Fruit fly (Drosophila melanogaster) whole organism, embryonic: ENCODE data around the gene CG15773.

Source experiments
- Aef1 ChIP-seq: fragments of 200-800 bp; sonication (Bioruptor generic); IDR thresholded peaks from 3 replicates; pipeline ENCODE4 v1.3.6; 2022; ENCODE audit warnings: missing biosample characterization, missing genetic modification characterization
- Atf3 ChIP-seq: fragments of 200-800 bp; sonication (Bioruptor generic); optimal IDR thresholded peaks from 3 replicates; lab custom pipeline; 2016; ENCODE audit warnings: missing biosample characterization, missing genetic modification characterization
- Bdp1 ChIP-seq: fragments of 200-800 bp; sonication (Bioruptor generic); optimal IDR thresholded peaks from 3 replicates; lab custom pipeline; 2016; ENCODE audit warnings: missing biosample characterization, missing genetic modification characterization
- CG11504 ChIP-seq: fragments of 200-800 bp; sonication (Bioruptor generic); optimal IDR thresholded peaks from 3 replicates; lab custom pipeline; 2019; ENCODE audit warnings: missing biosample characterization, mild to moderate bottlenecking, missing genetic modification characterization, moderate library complexity
- CG12769 ChIP-seq: fragments of 200-800 bp; sonication (Bioruptor generic); optimal IDR thresholded peaks from 2 replicates; lab custom pipeline; 2019; ENCODE audit warnings: missing biosample characterization, mild to moderate bottlenecking, missing genetic modification characterization, moderate library complexity
- CG13287 ChIP-seq: fragments of 200-800 bp; sonication (Bioruptor generic); IDR thresholded peaks from 2 replicates; pipeline ENCODE4 v1.3.6; 2022; ENCODE audit warnings: missing biosample characterization, missing genetic modification characterization; ENCODE audit not compliant: partially characterized antibody
- CG14667 ChIP-seq: fragments of 200-800 bp; sonication (Bioruptor generic); IDR thresholded peaks from 2 replicates; pipeline ENCODE4 v1.3.6; 2022; ENCODE audit warnings: missing biosample characterization, missing genetic modification characterization
- CG15269 ChIP-seq: fragments of 200-800 bp; sonication (Bioruptor generic); optimal IDR thresholded peaks from 2 replicates; lab custom pipeline; 2018; ENCODE audit warnings: missing biosample characterization, mild to moderate bottlenecking, missing genetic modification characterization, moderate library complexity
- CG1647 ChIP-seq: fragments of 200-800 bp; sonication (Bioruptor generic); optimal IDR thresholded peaks from 3 replicates; lab custom pipeline; 2016; ENCODE audit warnings: missing biosample characterization, missing genetic modification characterization
- CG17612 ChIP-seq: fragments of 200-800 bp; sonication (Bioruptor generic); IDR thresholded peaks from 2 replicates; pipeline ENCODE4 v1.3.6; 2022; ENCODE audit warnings: missing biosample characterization, missing genetic modification characterization
- CG3065 ChIP-seq: fragments of 200-800 bp; sonication (Bioruptor generic); optimal IDR thresholded peaks from 2 replicates; lab custom pipeline; 2016; ENCODE audit warnings: missing biosample characterization, missing genetic modification characterization
- CG32767 ChIP-seq: fragments of 200-800 bp; sonication (Bioruptor generic); IDR thresholded peaks from 2 replicates; pipeline ENCODE4 v1.3.6; 2022; ENCODE audit warnings: missing biosample characterization, missing genetic modification characterization
- CG32772 ChIP-seq: fragments of 200-800 bp; sonication (Bioruptor generic); IDR thresholded peaks from 2 replicates; pipeline ENCODE4 v1.3.6; 2022; ENCODE audit warnings: missing biosample characterization, missing genetic modification characterization
- CG4404 ChIP-seq: fragments of 200-800 bp; sonication (Bioruptor generic); IDR thresholded peaks from 2 replicates; pipeline ENCODE4 v1.3.6; 2022; ENCODE audit warnings: missing biosample characterization, missing genetic modification characterization
- CG4707 ChIP-seq: fragments of 200-800 bp; sonication (Bioruptor generic); optimal IDR thresholded peaks from 2 replicates; lab custom pipeline; 2018; ENCODE audit warnings: missing biosample characterization, mild to moderate bottlenecking, missing genetic modification characterization, moderate library complexity
- CG6254 ChIP-seq: fragments of 200-800 bp; sonication (Bioruptor generic); optimal IDR thresholded peaks from 3 replicates; lab custom pipeline; 2017; ENCODE audit warnings: mild to moderate bottlenecking, missing biosample characterization, missing genetic modification reagents, missing genetic modification characterization
- CG7839 ChIP-seq: fragments of 200-800 bp; sonication (Bioruptor generic); optimal IDR thresholded peaks from 3 replicates; lab custom pipeline; 2018; ENCODE audit warnings: missing biosample characterization, mild to moderate bottlenecking, missing genetic modification characterization, moderate library complexity
- CG9932 ChIP-seq: fragments of 200-800 bp; sonication (Bioruptor generic); IDR thresholded peaks from 2 replicates; pipeline ENCODE4 v1.3.6; 2022; ENCODE audit warnings: missing biosample characterization, missing genetic modification characterization
- CHES-1-like ChIP-seq: fragments of 200-800 bp; sonication (Bioruptor generic); optimal IDR thresholded peaks from 2 replicates; lab custom pipeline; 2016; ENCODE audit warnings: missing biosample characterization, missing genetic modification characterization
- CTCF ChIP-seq: fragments of 200-800 bp; sonication (Bioruptor generic); optimal IDR thresholded peaks from 2 replicates; lab custom pipeline; 2017; ENCODE audit warnings: missing biosample characterization, mild to moderate bottlenecking, missing genetic modification characterization, moderate library complexity
- D ChIP-seq, 2 experiments: fragments of 200-800 bp in 1 of 2; fragments of >200 bp in 1 of 2; sonication (Bioruptor generic) in 1 of 2; optimal IDR thresholded peaks; 2 replicates in 1 of 2; 3 replicates in 1 of 2; lab custom pipeline; 2017; ENCODE audit warnings: mild to moderate bottlenecking in 1 of 2, missing biosample characterization in 1 of 2, missing genetic modification characterization in 1 of 2, missing genetic modification reagents in 1 of 2
- Eip74EF ChIP-seq, 2 experiments: fragments of 200-800 bp in 1 of 2; fragments of >200 bp in 1 of 2; sonication (Bioruptor generic) in 1 of 2; optimal IDR thresholded peaks; 2 replicates each; lab custom pipeline; 2017 to 2019; ENCODE audit warnings: missing biosample characterization in 2 of 2, missing genetic modification characterization in 2 of 2, mild to moderate bottlenecking in 1 of 2, moderate library complexity in 1 of 2
- Hmr ChIP-seq: fragments of 200-800 bp; sonication (Bioruptor generic); optimal IDR thresholded peaks from 3 replicates; lab custom pipeline; 2017; ENCODE audit warnings: mild to moderate bottlenecking, missing biosample characterization, missing genetic modification reagents, missing genetic modification characterization
- Hr51 ChIP-seq, 2 experiments: fragments of 200-800 bp; sonication (Bioruptor generic); optimal IDR thresholded peaks; 2 replicates in 1 of 2; 3 replicates in 1 of 2; lab custom pipeline; 2016 to 2018; ENCODE audit warnings: missing biosample characterization in 2 of 2, missing genetic modification characterization in 2 of 2, mild to moderate bottlenecking in 1 of 2, moderate library complexity in 1 of 2
- Meics ChIP-seq: fragments of 200-800 bp; sonication (Bioruptor generic); optimal IDR thresholded peaks from 2 replicates; lab custom pipeline; 2017; ENCODE audit warnings: missing biosample characterization, mild to moderate bottlenecking, missing genetic modification characterization
- Oaz ChIP-seq: fragments of 200-800 bp; sonication (Bioruptor generic); IDR thresholded peaks from 2 replicates; pipeline ENCODE4 v1.3.6; 2022; ENCODE audit warnings: missing biosample characterization, missing genetic modification characterization
- Stat92E ChIP-seq, 3 experiments: fragments of >200 bp in 2 of 3; fragments of 200-800 bp in 1 of 3; sonication (Bioruptor generic) in 1 of 3; optimal IDR thresholded peaks; 2 replicates each; lab custom pipeline; 2017 to 2019; ENCODE audit warnings: missing biosample characterization in 3 of 3, missing genetic modification characterization in 3 of 3, mild to moderate bottlenecking in 1 of 3, moderate library complexity in 1 of 3
- chinmo ChIP-seq: fragments of 200-800 bp; sonication (Bioruptor generic); IDR thresholded peaks from 4 replicates; pipeline ENCODE4 v1.3.6; 2022; ENCODE audit warnings: missing biosample characterization, missing genetic modification characterization; ENCODE audit not compliant: partially characterized antibody
- crol ChIP-seq: fragments of 200-800 bp; sonication (Bioruptor generic); IDR thresholded peaks from 2 replicates; pipeline ENCODE4 v1.3.6; 2022; ENCODE audit warnings: missing biosample characterization, missing genetic modification characterization
- dysf ChIP-seq: fragments of 200-800 bp; sonication (Bioruptor generic); IDR thresholded peaks from 3 replicates; pipeline ENCODE4 v1.3.6; 2022; ENCODE audit warnings: missing biosample characterization, missing genetic modification characterization
- gem ChIP-seq: fragments of 200-800 bp; sonication (Bioruptor generic); optimal IDR thresholded peaks from 2 replicates; lab custom pipeline; 2019; ENCODE audit warnings: missing biosample characterization, mild to moderate bottlenecking, missing genetic modification characterization, moderate library complexity
- hkb ChIP-seq, 2 experiments: fragments of 200-800 bp in 1 of 2; fragments of >200 bp in 1 of 2; sonication (Bioruptor generic) in 1 of 2; IDR thresholded peaks in 1 of 2; optimal IDR thresholded peaks in 1 of 2; 2 replicates each; pipeline versions ENCODE4 v1.3.6 to Lab custom; 2017 to 2022; ENCODE audit warnings: missing biosample characterization in 1 of 2, missing genetic modification characterization in 1 of 2
- knrl ChIP-seq: fragments of 200-800 bp; sonication (Bioruptor generic); IDR thresholded peaks from 3 replicates; pipeline ENCODE4 v1.3.6; 2022; ENCODE audit warnings: missing biosample characterization, missing genetic modification characterization; ENCODE audit not compliant: partially characterized antibody
- lilli ChIP-seq: fragments of 200-800 bp; sonication (Bioruptor generic); optimal IDR thresholded peaks from 3 replicates; lab custom pipeline; 2016; ENCODE audit warnings: missing biosample characterization, missing genetic modification characterization
- lola ChIP-seq, 3 experiments: fragments of >200 bp in 2 of 3; fragments of 200-800 bp in 1 of 3; sonication (Bioruptor generic) in 1 of 3; optimal IDR thresholded peaks; 2 replicates each; lab custom pipeline; 2017 to 2019; ENCODE audit warnings: missing biosample characterization in 3 of 3, missing genetic modification characterization in 3 of 3, mild to moderate bottlenecking in 1 of 3, moderate library complexity in 1 of 3
- nerfin-1 ChIP-seq: fragments of 200-800 bp; sonication (Bioruptor generic); optimal IDR thresholded peaks from 3 replicates; lab custom pipeline; 2019; ENCODE audit warnings: missing biosample characterization, mild to moderate bottlenecking, missing genetic modification characterization, moderate library complexity
- org-1 ChIP-seq: fragments of 200-800 bp; sonication (Bioruptor generic); optimal IDR thresholded peaks from 2 replicates; lab custom pipeline; 2017; ENCODE audit warnings: missing biosample characterization, missing genetic modification characterization
- ranshi ChIP-seq: fragments of 200-800 bp; sonication (Bioruptor generic); IDR thresholded peaks from 2 replicates; pipeline ENCODE4 v1.3.6; 2022; ENCODE audit warnings: missing biosample characterization, missing genetic modification characterization
- row ChIP-seq: fragments of 200-800 bp; sonication (Bioruptor generic); IDR thresholded peaks from 3 replicates; pipeline ENCODE4 v1.3.6; 2022; ENCODE audit warnings: missing biosample characterization, missing genetic modification characterization
- sens ChIP-seq: fragments of 200-800 bp; sonication (Bioruptor generic); peaks from one replicate; lab custom pipeline; 2016; ENCODE audit warnings: missing biosample characterization, missing genetic modification characterization
- sens-2 ChIP-seq: fragments of 200-800 bp; sonication (Bioruptor generic); IDR thresholded peaks from 2 replicates; pipeline ENCODE4 v1.3.6; 2022; ENCODE audit warnings: missing biosample characterization, missing genetic modification characterization
- sqz ChIP-seq: fragments of 200-800 bp; sonication (Bioruptor generic); optimal IDR thresholded peaks from 3 replicates; lab custom pipeline; 2018; ENCODE audit warnings: missing biosample characterization, mild to moderate bottlenecking, missing genetic modification characterization
- tgo ChIP-seq: fragments of 200-800 bp; sonication (Bioruptor generic); IDR thresholded peaks from 3 replicates; pipeline ENCODE4 v1.3.6; 2022; ENCODE audit warnings: missing biosample characterization, missing genetic modification characterization
- tup ChIP-seq: fragments of 200-800 bp; sonication (Bioruptor generic); optimal IDR thresholded peaks from 2 replicates; lab custom pipeline; 2016; ENCODE audit warnings: missing biosample characterization, mild to moderate bottlenecking, missing genetic modification characterization, moderate library complexity
- unc-4 ChIP-seq: fragments of 200-800 bp; sonication (Bioruptor generic); IDR thresholded peaks from 2 replicates; pipeline ENCODE4 v1.3.6; 2022; ENCODE audit warnings: missing biosample characterization, missing genetic modification characterization; ENCODE audit not compliant: partially characterized antibody
- zf30C ChIP-seq: fragments of 200-800 bp; sonication (Bioruptor generic); optimal IDR thresholded peaks from 3 replicates; lab custom pipeline; 2018; ENCODE audit warnings: missing biosample characterization, mild to moderate bottlenecking, missing genetic modification characterization

The CG15773 gene

DNA sequence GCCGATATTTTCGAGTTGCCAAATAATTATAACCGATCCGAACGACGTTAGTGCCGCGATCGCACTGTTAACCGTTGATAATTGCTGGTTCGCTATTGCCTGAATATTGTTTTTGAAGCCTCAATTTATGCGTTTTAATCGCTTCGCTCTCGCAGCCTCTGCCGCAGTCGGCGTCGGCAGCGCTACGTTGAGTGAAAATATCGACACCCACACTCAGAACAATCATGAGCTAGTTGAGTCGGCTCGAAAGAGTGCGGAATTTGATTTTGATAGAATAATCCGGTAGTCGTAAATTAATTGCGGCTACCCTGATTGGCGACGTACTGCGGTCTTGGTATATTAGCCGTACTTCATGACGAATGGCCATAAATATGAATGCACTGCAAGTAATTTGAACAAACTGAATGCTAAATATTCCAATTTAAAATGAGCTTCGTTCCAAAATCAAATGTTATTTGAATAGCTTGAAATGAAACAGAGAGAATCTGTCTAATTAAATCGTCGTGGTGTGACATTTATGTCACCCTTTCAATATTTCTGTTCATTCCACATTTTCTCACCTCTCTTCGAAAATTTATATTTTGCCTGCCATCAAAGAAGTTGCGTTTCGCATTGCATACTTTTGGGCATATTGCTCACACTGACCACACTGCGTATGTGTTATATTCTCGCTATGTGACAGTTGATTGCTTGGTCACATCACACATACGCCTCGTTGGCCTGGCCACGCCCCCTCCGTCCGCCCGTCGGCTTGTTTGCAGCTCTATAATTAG is 16.9 kb upstream of the CG15773 start (continued):
- no peak for TF ChIP-seq sens-2 (GFP tag; lab: Robert Waterston, UW)
- no peak for TF ChIP-seq Atf3 (GFP tag; lab: Kevin White, UChicago)
- no peak for TF ChIP-seq CG1647 (GFP tag; lab: Kevin White, UChicago)
- peak; percentile 19 for TF ChIP-seq CG15269 (tag; lab: Kevin White, UChicago)
- TF ChIP-seq lilli = peak; percentile 15
- TF ChIP-seq hkb (optimal IDR thresholded peaks at IDR 0.05; lab: Kevin White, UChicago) = no peak
- TF ChIP-seq hkb (GFP tag; IDR thresholded peaks at IDR 0.05; lab: Robert Waterston, UW) = no peak
- peak; percentile 25 for TF ChIP-seq CG3065 (GFP tag; lab: Kevin White, UChicago)
- peak; percentile 42; the same call in 1 of the 2 replicates for TF ChIP-seq CG13287 (GFP tag; lab: Robert Waterston, UW)
- TF ChIP-seq Oaz = no peak
- peak; percentile 73 for TF ChIP-seq sens (GFP tag; lab: Kevin White, UChicago)
- no peak for TF ChIP-seq Eip74EF (GFP tag; optimal IDR thresholded peaks at IDR 0.05; lab: Kevin White, UChicago)
- TF ChIP-seq unc-4 = no peak
- TF ChIP-seq Hr51 (GFP tag; optimal IDR thresholded peaks at IDR 0.05; lab: Kevin White, UChicago) = peak in 1 of 2 experiments; percentile 26
- 0 out of 4 replicates have a peak, but pooled peaks have one; percentile 56 for TF ChIP-seq chinmo (GFP tag; lab: Robert Waterston, UW)
- peak; percentile 19 for TF ChIP-seq CG11504 (tag; lab: Kevin White, UChicago)
- no peak for TF ChIP-seq nerfin-1
- TF ChIP-seq Stat92E (GFP tag; optimal IDR thresholded peaks at IDR 0.05; lab: Kevin White, UChicago) = no peak
- no peak for TF ChIP-seq D (optimal IDR thresholded peaks at IDR 0.05; lab: Kevin White, UChicago)
- no peak for TF ChIP-seq D (GFP tag; optimal IDR thresholded peaks at IDR 0.05; lab: Kevin White, UChicago)
- peak; percentile 14 for TF ChIP-seq CG12769 (tag; lab: Kevin White, UChicago)
- TF ChIP-seq row (GFP tag; lab: Robert Waterston, UW) = peak; percentile 47
- no peak for TF ChIP-seq CHES-1-like (GFP tag; lab: Kevin White, UChicago)
- TF ChIP-seq sqz (GFP tag; lab: Kevin White, UChicago) = no peak
- TF ChIP-seq CTCF (GFP tag; lab: Kevin White, UChicago) = peak; percentile 27
- TF ChIP-seq CG7839 (tag; lab: Kevin White, UChicago) = peak; percentile 19
- TF ChIP-seq CG4707 (GFP tag; lab: Kevin White, UChicago) = no peak
- TF ChIP-seq CG4404 (GFP tag; lab: Robert Waterston, UW) = no peak
- TF ChIP-seq Bdp1 (GFP tag; lab: Kevin White, UChicago) = no peak
- TF ChIP-seq CG17612 = no peak
- TF ChIP-seq lola (GFP tag; optimal IDR thresholded peaks at IDR 0.05; lab: Kevin White, UChicago) = no peak
- TF ChIP-seq CG14667 (GFP tag; lab: Robert Waterston, UW) = no peak

DNA sequence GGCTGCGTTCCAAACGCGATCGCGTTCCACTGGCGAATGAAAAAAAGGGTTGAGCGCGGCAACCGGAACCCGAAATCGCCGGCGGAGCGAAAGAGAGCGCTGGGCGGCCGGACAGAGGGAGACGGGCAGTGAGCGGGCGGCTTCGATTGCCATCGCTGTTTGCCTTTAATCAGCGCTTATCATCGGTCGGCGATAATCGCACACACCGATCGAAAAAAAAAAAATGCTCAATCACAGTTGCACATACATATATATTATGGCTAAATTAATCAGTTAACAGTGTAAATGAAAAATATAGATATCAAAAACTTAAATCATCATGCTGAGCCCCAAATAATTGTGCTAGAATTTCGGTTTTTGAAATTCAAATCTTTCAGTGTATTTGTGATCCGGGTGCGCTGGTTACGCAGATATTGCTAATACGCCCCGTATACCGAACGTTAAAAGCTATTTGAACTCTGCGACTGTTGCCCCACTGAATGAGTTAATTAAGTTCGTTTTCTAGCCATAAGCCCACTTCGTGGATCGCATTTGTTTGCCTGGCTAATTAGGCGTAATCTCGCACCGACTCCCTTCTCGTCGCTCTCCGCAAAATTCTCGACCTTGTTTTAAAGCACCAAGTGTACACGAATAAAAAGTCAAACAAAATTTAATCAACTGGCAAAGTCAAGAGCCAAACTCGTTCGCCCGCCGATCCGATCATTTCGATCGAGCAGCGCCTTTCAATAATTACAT is 14.6 kb upstream of the CG15773 start, which contains the start of gene CG33080:
CG33080 (minus strand) TSS at position 38 of the 735 bp plus-strand sequence.
- TF ChIP-seq CG32772 (0 out of 2 replicates have a peak, but pooled peaks have one; percentile 15), tgo (peak; percentile 29; the same call in 1 of the 3 replicates), knrl (GFP tag; lab: Robert Waterston, UW) (0 out of 3 replicates have a peak, but pooled peaks have one; percentile 14), zf30C (no peak), CG32767 (GFP tag; lab: Robert Waterston, UW) (no peak), ranshi (GFP tag; lab: Robert Waterston, UW) (0 out of 2 replicates have a peak, but pooled peaks have one; percentile 24), Meics (peak; percentile 28), org-1 (no peak), Hmr (GFP tag; lab: Kevin White, UChicago) (peak; percentile 29), crol (GFP tag; lab: Robert Waterston, UW) (peak; percentile 47; the same call in 1 of the 2 replicates), Aef1 (GFP tag; lab: Robert Waterston, UW) (peak; percentile 34; the same call in 1 of the 3 replicates), CG9932 (GFP tag; lab: Robert Waterston, UW) (0 out of 2 replicates have a peak, but pooled peaks have one; percentile 20), gem (tag; lab: Kevin White, UChicago) (peak; percentile 25), dysf (GFP tag; lab: Robert Waterston, UW) (peak; percentile 46; the same call in 2 of the 3 replicates), tup (no peak), CG15269 (tag; lab: Kevin White, UChicago) (peak; percentile 9), CG6254 (GFP tag; lab: Kevin White, UChicago) (no peak)
